Worm (Caenorhabditis elegans): ENCODE results near the gene Y59A8B.24.

- TF ChIP-seq tbp1 (GFP tag; optimal IDR thresholded peaks at IDR 0.05): peak; percentile 20
- TF ChIP-seq pbrm-1 (GFP tag; IDR thresholded peaks at IDR 0.05): peak; percentile 60; the same call in 1 of the 2 replicates
- no peak for TF ChIP-seq dpff-1 (tag; optimal IDR thresholded peaks at IDR 0.05)
- TF ChIP-seq lin-40 (tag; optimal IDR thresholded peaks at IDR 0.05): peak; percentile 70
Observed at ce11 chrV:17921423-17921822, 30.3 kb upstream of the Y59A8B.24 start, which contains the start of gene E01B7.2.

Measured in whole organism, young adult.